Fruit fly (Drosophila melanogaster) whole organism, prepupa: Measurements from ENCODE around the gene CG33270.

Source experiments
- CG10669 ChIP-seq: fragments of 200-800 bp; sonication (Bioruptor generic); optimal IDR thresholded peaks from 3 replicates; lab custom pipeline; 2018; ENCODE audit warnings: missing biosample characterization, mild to moderate bottlenecking, missing genetic modification characterization, moderate library complexity
- CG8632 ChIP-seq: fragments of 200-800 bp; sonication (Bioruptor generic); optimal IDR thresholded peaks from 3 replicates; lab custom pipeline; 2016; ENCODE audit warnings: missing biosample characterization, missing genetic modification characterization
- Eip75B ChIP-seq: fragments of 200-800 bp; sonication (Bioruptor generic); optimal IDR thresholded peaks from 3 replicates; lab custom pipeline; 2016; ENCODE audit warnings: missing biosample characterization, missing genetic modification characterization
- Eip93F ChIP-seq: fragments of 200-800 bp; sonication (Bioruptor generic); optimal IDR thresholded peaks from 2 replicates; lab custom pipeline; 2016; ENCODE audit warnings: missing biosample characterization, mild to moderate bottlenecking, missing genetic modification characterization
- dac ChIP-seq: fragments of 200-800 bp; sonication (Bioruptor generic); optimal IDR thresholded peaks from 2 replicates; lab custom pipeline; 2017; ENCODE audit warnings: missing biosample characterization, mild to moderate bottlenecking, missing genetic modification characterization

- TF ChIP-seq Eip75B (no peak), dac (GFP tag; lab: Kevin White, UChicago) (no peak), Eip93F (GFP tag; lab: Kevin White, UChicago) (no peak), CG10669 (GFP tag; lab: Kevin White, UChicago) (no peak), CG8632 (GFP tag; lab: Kevin White, UChicago) (no peak)
These were observed 23.6 kb downstream of the CG33270 start for dm6 chr3L:11554796-11555195.
